Fruit fly (Drosophila melanogaster): ENCODE measurements around the gene app.
A peak's percentile ranks its signal among the peaks of the same experiment; 100 is the strongest.

Gene app

dm6 chr3L:12193485-12193884 lies 73.2 kb downstream of the app start, which contains the start of gene thoc6 (continued):
- TF ChIP-seq dati (GFP tag; IDR thresholded peaks at IDR 0.05), result no peak
- no peak for TF ChIP-seq corto (GFP tag; optimal IDR thresholded peaks at IDR 0.05)
- no peak for TF ChIP-seq CG4707 (GFP tag; optimal IDR thresholded peaks at IDR 0.05)
- no peak for TF ChIP-seq CG6683 (GFP tag; optimal IDR thresholded peaks at IDR 0.05)
- TF ChIP-seq Six4 (GFP tag; optimal IDR thresholded peaks at IDR 0.05), result no peak
- no peak for TF ChIP-seq amos (GFP tag; IDR thresholded peaks at IDR 0.05; ENCODE audit: partially characterized antibody)
- no peak for TF ChIP-seq CG17568 (GFP tag; optimal IDR thresholded peaks at IDR 0.05)
- TF ChIP-seq chm (GFP tag; IDR thresholded peaks at IDR 0.05), result no peak
- TF ChIP-seq CG12104 (GFP tag; optimal IDR thresholded peaks at IDR 0.05), result no peak
- TF ChIP-seq wek (GFP tag; optimal IDR thresholded peaks at IDR 0.05), result no peak
- no peak for TF ChIP-seq CG17829 (tag; optimal IDR thresholded peaks at IDR 0.05)
- TF ChIP-seq CG4617 (GFP tag; optimal IDR thresholded peaks at IDR 0.05; ENCODE audit: borderline replicate concordance), result peak; percentile 7
- TF ChIP-seq lmd (GFP tag; IDR thresholded peaks at IDR 0.05), result no peak
- no peak for TF ChIP-seq Ada2b (GFP tag; IDR thresholded peaks at IDR 0.05)
- TF ChIP-seq phol (tag; optimal IDR thresholded peaks at IDR 0.05), result no peak
- no peak for TF ChIP-seq pnt (GFP tag; optimal IDR thresholded peaks at IDR 0.05)
- peak; percentile 9 for TF ChIP-seq Vsx1 (GFP tag; optimal IDR thresholded peaks at IDR 0.05)
- TF ChIP-seq H2.0 (GFP tag; IDR thresholded peaks at IDR 0.05), result no peak
- TF ChIP-seq Optix (GFP tag; IDR thresholded peaks at IDR 0.05), result no peak
- TF ChIP-seq inv (GFP tag; IDR thresholded peaks at IDR 0.05; ENCODE audit: partially characterized antibody), result no peak
- no peak for TF ChIP-seq Nf-YB (GFP tag; optimal IDR thresholded peaks at IDR 0.05)
- no peak for TF ChIP-seq Rfx (GFP tag; IDR thresholded peaks at IDR 0.05)
- no peak for TF ChIP-seq grau (tag; optimal IDR thresholded peaks at IDR 0.05)
- TF ChIP-seq CG12219 (GFP tag; optimal IDR thresholded peaks at IDR 0.05), result no peak
- TF ChIP-seq CG9437 (GFP tag; optimal IDR thresholded peaks at IDR 0.05), result peak; percentile 99
- no peak for TF ChIP-seq vnd (GFP tag; IDR thresholded peaks at IDR 0.05; ENCODE audit: partially characterized antibody)
- no peak for TF ChIP-seq CG4820 (GFP tag; optimal IDR thresholded peaks at IDR 0.05)
- TF ChIP-seq CG8388 (GFP tag; optimal IDR thresholded peaks at IDR 0.05), result no peak
- TF ChIP-seq sug (tag; optimal IDR thresholded peaks at IDR 0.05), result no peak
- no peak for TF ChIP-seq CG8944 (GFP tag; optimal IDR thresholded peaks at IDR 0.05)
- TF ChIP-seq CG15073 (GFP tag; optimal IDR thresholded peaks at IDR 0.05), result no peak
- TF ChIP-seq twi (tag; optimal IDR thresholded peaks at IDR 0.05), result no peak
- TF ChIP-seq CG13775 (GFP tag; optimal IDR thresholded peaks at IDR 0.05), result no peak
- TF ChIP-seq CG11456 (GFP tag; IDR thresholded peaks at IDR 0.05), result no peak
- no peak for TF ChIP-seq tap (tag; optimal IDR thresholded peaks at IDR 0.05)
- TF ChIP-seq CG7928 (GFP tag; optimal IDR thresholded peaks at IDR 0.05), result no peak
- TF ChIP-seq grn (GFP tag; optimal IDR thresholded peaks at IDR 0.05), result no peak
- no peak for TF ChIP-seq hbn (GFP tag; IDR thresholded peaks at IDR 0.05; ENCODE audit: partially characterized antibody)
- TF ChIP-seq CG10209 (GFP tag; optimal IDR thresholded peaks at IDR 0.05), result no peak
- no peak for TF ChIP-seq Max (GFP tag; optimal IDR thresholded peaks at IDR 0.05)
- no peak for TF ChIP-seq Hmr (GFP tag; optimal IDR thresholded peaks at IDR 0.05)
- TF ChIP-seq repo (GFP tag; optimal IDR thresholded peaks at IDR 0.05), result no peak
- peak; percentile 7 for TF ChIP-seq Ets97D (GFP tag; optimal IDR thresholded peaks at IDR 0.05)
- no peak for TF ChIP-seq CG30431 (GFP tag; optimal IDR thresholded peaks at IDR 0.05)
- no peak for TF ChIP-seq C15 (GFP tag; IDR thresholded peaks at IDR 0.05)
- no peak for TF ChIP-seq gsb-n (tag; optimal IDR thresholded peaks at IDR 0.05)
- TF ChIP-seq nerfin-2 (GFP tag; IDR thresholded peaks at IDR 0.05; ENCODE audit: partially characterized antibody), result no peak

All from whole organism, embryonic.